Worm (Caenorhabditis elegans): ENCODE measurements around the gene F59B1.10.

The F59B1.10 gene

ce11 chrV:3610709-3611108, 37.1 kb downstream of the F59B1.10 start (continued):
- TF ChIP-seq egl-27 (tag; optimal IDR thresholded peaks at IDR 0.05) (no peak), nhr-20 (tag; optimal IDR thresholded peaks at IDR 0.05) (peak; percentile 77), lin-14 (GFP tag; optimal IDR thresholded peaks at IDR 0.05) (peak; percentile 56), nhr-28 (tag; optimal IDR thresholded peaks at IDR 0.05) (no peak), mdl-1 (tag; optimal IDR thresholded peaks at IDR 0.05) (peak in 1 of 2 experiments; percentile 76), tbx-2 (tag; optimal IDR thresholded peaks at IDR 0.05) (peak; percentile 2), zip-4 (GFP tag; optimal IDR thresholded peaks at IDR 0.05) (no peak), rnt-1 (tag; optimal IDR thresholded peaks at IDR 0.05) (no peak), unc-98 (GFP tag; IDR thresholded peaks at IDR 0.05) (no peak), aha-1 (tag; optimal IDR thresholded peaks at IDR 0.05) (no peak), nhr-85 (tag) (peak; percentile 61), lin-39 (tag; optimal IDR thresholded peaks at IDR 0.05) (no peak), sox-4 (tag; optimal IDR thresholded peaks at IDR 0.05) (no peak), lsy-2 (tag; optimal IDR thresholded peaks at IDR 0.05) (peak in 1 of 2 experiments; percentile 49)

ce11 chrV:3606391-3606790, 41.4 kb downstream of the F59B1.10 start:
- TF ChIP-seq aha-1 (tag; optimal IDR thresholded peaks at IDR 0.05), result no peak
- TF ChIP-seq zip-4 (GFP tag; optimal IDR thresholded peaks at IDR 0.05), result no peak
- TF ChIP-seq C04F5.9 (tag; optimal IDR thresholded peaks at IDR 0.05), result no peak
- no peak for TF ChIP-seq ets-5 (GFP tag; IDR thresholded peaks at IDR 0.05)
- TF ChIP-seq nhr-85 (tag), result peak; percentile 21
- peak in 1 of 2 experiments; percentile 52 for TF ChIP-seq mdl-1 (tag; optimal IDR thresholded peaks at IDR 0.05)
- TF ChIP-seq elt-3 (tag; optimal IDR thresholded peaks at IDR 0.05), result peak in 3 of 6 experiments; percentile 49 to 94 (median 67)
- no peak for TF ChIP-seq ceh-82 (tag; optimal IDR thresholded peaks at IDR 0.05)
- peak; percentile 68 for TF ChIP-seq blmp-1 (tag; optimal IDR thresholded peaks at IDR 0.05)
- TF ChIP-seq nhr-90 (tag; optimal IDR thresholded peaks at IDR 0.05; ENCODE audit: poor library complexity), result peak; percentile 2
- TF ChIP-seq tlp-1 (tag; optimal IDR thresholded peaks at IDR 0.05), result no peak
- no peak for TF ChIP-seq tbx-2 (tag; optimal IDR thresholded peaks at IDR 0.05)
- TF ChIP-seq sup-37 (GFP tag; optimal IDR thresholded peaks at IDR 0.05), result no peak
- TF ChIP-seq nhr-12 (tag; optimal IDR thresholded peaks at IDR 0.05), result no peak
- peak; percentile 39 for TF ChIP-seq unc-130 (tag; optimal IDR thresholded peaks at IDR 0.05)
- TF ChIP-seq lin-35 (GFP tag; optimal IDR thresholded peaks at IDR 0.05), result peak in 1 of 2 experiments; percentile 25
- no peak for TF ChIP-seq grh-1 (GFP tag; IDR thresholded peaks at IDR 0.05)
- no peak for TF ChIP-seq mep-1 (tag; optimal IDR thresholded peaks at IDR 0.05)
- TF ChIP-seq nhr-19 (GFP tag; conservative IDR thresholded peaks at IDR 0.05), result peak; percentile 40
- TF ChIP-seq nhr-77 (tag; optimal IDR thresholded peaks at IDR 0.05), result no peak
- peak; percentile 67 for TF ChIP-seq nhr-20 (tag; optimal IDR thresholded peaks at IDR 0.05)
- peak in 1 of 2 experiments; percentile 11 for TF ChIP-seq lsy-2 (tag; optimal IDR thresholded peaks at IDR 0.05)
- TF ChIP-seq pqm-1 (tag; optimal IDR thresholded peaks at IDR 0.05), result no peak

- no peak for TF ChIP-seq nhr-237 (tag; optimal IDR thresholded peaks at IDR 0.05)
- TF ChIP-seq nhr-77 (tag; optimal IDR thresholded peaks at IDR 0.05), result no peak
- no peak for TF ChIP-seq mdl-1 (tag; optimal IDR thresholded peaks at IDR 0.05)
- no peak for TF ChIP-seq nhr-76 (tag; optimal IDR thresholded peaks at IDR 0.05)
- TF ChIP-seq lin-39 (tag; optimal IDR thresholded peaks at IDR 0.05), result no peak
- TF ChIP-seq irx-1 (tag; optimal IDR thresholded peaks at IDR 0.05), result no peak
- TF ChIP-seq alr-1 (tag; optimal IDR thresholded peaks at IDR 0.05; ENCODE audit: borderline replicate concordance), result no peak
- no peak for TF ChIP-seq C34B4.2 (tag; optimal IDR thresholded peaks at IDR 0.05)
- no peak for TF ChIP-seq unc-98 (GFP tag; IDR thresholded peaks at IDR 0.05)
- no peak for TF ChIP-seq nhr-84 (tag; optimal IDR thresholded peaks at IDR 0.05)
- no peak for TF ChIP-seq egl-27 (tag; optimal IDR thresholded peaks at IDR 0.05)
- no peak for TF ChIP-seq lin-14 (GFP tag; optimal IDR thresholded peaks at IDR 0.05)
- no peak for TF ChIP-seq dsc-1 (tag; optimal IDR thresholded peaks at IDR 0.05)
- no peak for TF ChIP-seq lin-35 (GFP tag; optimal IDR thresholded peaks at IDR 0.05)
- no peak for TF ChIP-seq blmp-1 (tag; optimal IDR thresholded peaks at IDR 0.05)
- TF ChIP-seq unc-86 (tag; optimal IDR thresholded peaks at IDR 0.05), result no peak
- TF ChIP-seq rnt-1 (tag; optimal IDR thresholded peaks at IDR 0.05), result no peak
- no peak for TF ChIP-seq ceh-88 (GFP tag; IDR thresholded peaks at IDR 0.05)
- no peak for TF ChIP-seq F16B12.6 (tag; optimal IDR thresholded peaks at IDR 0.05)
- no peak for TF ChIP-seq efl-1 (optimal IDR thresholded peaks at IDR 0.05)
- TF ChIP-seq efl-1 (GFP tag; optimal IDR thresholded peaks at IDR 0.05 in 1 of 2), result no peak
These were observed 42.4 kb downstream of the F59B1.10 start, which contains the start of gene T22F3.8 for ce11 chrV:3605325-3605724. Gene T22F3.8 (minus strand): TSS chrV:3605425.

Measured in whole organism, L1 larva.